Fruit fly (Drosophila melanogaster) whole organism, embryonic: ENCODE data around the gene Prosalpha6T.
A peak's percentile ranks its signal among the peaks of the same experiment; 100 is the strongest.

Experiments
- ATbp ChIP-seq: fragments of 200-800 bp; sonication (Bioruptor generic); optimal IDR thresholded peaks from 2 replicates; lab custom pipeline; 2017; ENCODE audit warnings: missing biosample characterization, mild to moderate bottlenecking, missing genetic modification characterization, missing genetic modification reagents
- Abd-B ChIP-seq: fragments of 200-800 bp; sonication (Bioruptor generic); optimal IDR thresholded peaks from 2 replicates; lab custom pipeline; 2018; ENCODE audit warnings: missing biosample characterization, mild to moderate bottlenecking, missing genetic modification characterization, moderate library complexity
- B-H2 ChIP-seq: fragments of 200-800 bp; sonication (Bioruptor generic); optimal IDR thresholded peaks from 2 replicates; lab custom pipeline; 2018; ENCODE audit warnings: missing biosample characterization, mild to moderate bottlenecking, missing genetic modification characterization
- CG10147 ChIP-seq: fragments of 200-800 bp; sonication (Bioruptor generic); optimal IDR thresholded peaks from 2 replicates; lab custom pipeline; 2019; ENCODE audit warnings: missing biosample characterization, mild to moderate bottlenecking, missing genetic modification characterization, moderate library complexity
- CG11504 ChIP-seq: fragments of 200-800 bp; sonication (Bioruptor generic); optimal IDR thresholded peaks from 3 replicates; lab custom pipeline; 2019; ENCODE audit warnings: missing biosample characterization, mild to moderate bottlenecking, missing genetic modification characterization, moderate library complexity
- CG12942 ChIP-seq: fragments of 200-800 bp; sonication (Bioruptor generic); optimal IDR thresholded peaks from 3 replicates; lab custom pipeline; 2016; ENCODE audit warnings: missing biosample characterization, missing genetic modification characterization
- CG13287 ChIP-seq: fragments of 200-800 bp; sonication (Bioruptor generic); IDR thresholded peaks from 2 replicates; pipeline ENCODE4 v1.3.6; 2022; ENCODE audit warnings: missing biosample characterization, missing genetic modification characterization; ENCODE audit not compliant: partially characterized antibody
- CG14965 ChIP-seq: fragments of 200-800 bp; sonication (Bioruptor generic); optimal IDR thresholded peaks from 2 replicates; lab custom pipeline; 2016; ENCODE audit warnings: missing biosample characterization, missing genetic modification characterization, borderline replicate concordance
- CG17361 ChIP-seq: fragments of 200-800 bp; sonication (Bioruptor generic); IDR thresholded peaks from 3 replicates; pipeline ENCODE4 v1.3.6; 2022; ENCODE audit warnings: missing biosample characterization, missing genetic modification characterization
- CG1832 ChIP-seq: fragments of 200-800 bp; sonication (Bioruptor generic); optimal IDR thresholded peaks from 2 replicates; lab custom pipeline; 2017; ENCODE audit warnings: missing biosample characterization, mild to moderate bottlenecking, missing genetic modification characterization, inconsistent platforms
- CG3163 ChIP-seq: fragments of 200-800 bp; sonication (Bioruptor generic); optimal IDR thresholded peaks from 3 replicates; lab custom pipeline; 2016; ENCODE audit warnings: missing biosample characterization, missing genetic modification characterization
- CG32532 ChIP-seq: fragments of 200-800 bp; sonication (Bioruptor generic); IDR thresholded peaks from 2 replicates; pipeline ENCODE4 v1.3.6; 2022; ENCODE audit warnings: missing biosample characterization, missing genetic modification characterization
- CG33213 ChIP-seq: fragments of 200-800 bp; sonication (Bioruptor generic); optimal IDR thresholded peaks from 3 replicates; lab custom pipeline; 2016; ENCODE audit warnings: missing biosample characterization, missing genetic modification characterization
- CG34224 ChIP-seq: fragments of 200-800 bp; sonication (Bioruptor generic); IDR thresholded peaks from 3 replicates; pipeline ENCODE4 v1.3.6; 2022; ENCODE audit warnings: missing biosample characterization, missing genetic modification characterization; ENCODE audit not compliant: partially characterized antibody
- CG34376 ChIP-seq: fragments of 200-800 bp; sonication (Bioruptor generic); optimal IDR thresholded peaks from 2 replicates; lab custom pipeline; 2018; ENCODE audit warnings: missing biosample characterization, mild to moderate bottlenecking, missing genetic modification characterization
- CG34422 ChIP-seq: fragments of 200-800 bp; sonication (Bioruptor generic); IDR thresholded peaks from 3 replicates; pipeline ENCODE4 v1.3.6; 2022; ENCODE audit warnings: missing biosample characterization, missing genetic modification characterization
- CG3726 ChIP-seq: fragments of 200-800 bp; sonication (Bioruptor generic); IDR thresholded peaks from 3 replicates; pipeline ENCODE4, ENCODE4 v1.3.6; 2022; ENCODE audit warnings: missing biosample characterization, missing genetic modification characterization
- CG4617 ChIP-seq: fragments of 200-800 bp; sonication (Bioruptor generic); optimal IDR thresholded peaks from 3 replicates; lab custom pipeline; 2016; ENCODE audit warnings: missing biosample characterization, missing genetic modification characterization, borderline replicate concordance
- CG7357 ChIP-seq: fragments of 200-800 bp; sonication (Bioruptor generic); IDR thresholded peaks from 3 replicates; pipeline ENCODE4 v1.3.6; 2022; ENCODE audit warnings: missing biosample characterization, missing genetic modification characterization
- CG9876 ChIP-seq: fragments of 200-800 bp; sonication (Bioruptor generic); optimal IDR thresholded peaks from 2 replicates; lab custom pipeline; 2016; ENCODE audit warnings: missing biosample characterization, missing genetic modification characterization
- CTCF ChIP-seq: fragments of 200-800 bp; sonication (Bioruptor generic); optimal IDR thresholded peaks from 2 replicates; lab custom pipeline; 2017; ENCODE audit warnings: missing biosample characterization, mild to moderate bottlenecking, missing genetic modification characterization, moderate library complexity
- Fer1 ChIP-seq: fragments of 200-800 bp; sonication (Bioruptor generic); optimal IDR thresholded peaks from 2 replicates; lab custom pipeline; 2017; ENCODE audit warnings: missing biosample characterization, mild to moderate bottlenecking, missing genetic modification characterization
- Hr78 ChIP-seq, 2 experiments: fragments of 200-800 bp in 1 of 2; fragments of >200 bp in 1 of 2; sonication (Bioruptor generic) in 1 of 2; optimal IDR thresholded peaks; 2 replicates each; lab custom pipeline; 2017 to 2019; ENCODE audit warnings: missing biosample characterization in 2 of 2, missing genetic modification characterization in 2 of 2, mild to moderate bottlenecking in 1 of 2, moderate library complexity in 1 of 2
- Lim3 ChIP-seq: fragments of 200-800 bp; sonication (Bioruptor generic); IDR thresholded peaks from 2 replicates; pipeline ENCODE4 v1.3.6; 2022; ENCODE audit warnings: missing biosample characterization, missing genetic modification characterization
- Med ChIP-seq: fragments of 200-800 bp; sonication (Bioruptor generic); peaks from one replicate; lab custom pipeline; 2016; ENCODE audit warnings: missing biosample characterization, missing genetic modification characterization, mild to moderate bottlenecking, inconsistent platforms, moderate library complexity
- Sry-δ ChIP-seq: fragments of 200-800 bp; sonication (Bioruptor generic); optimal IDR thresholded peaks from 2 replicates; lab custom pipeline; 2016; ENCODE audit warnings: missing biosample characterization, missing genetic modification characterization
- Ssrp ChIP-seq: fragments of 200-800 bp; sonication (Bioruptor generic); optimal IDR thresholded peaks from 2 replicates; lab custom pipeline; 2018; ENCODE audit warnings: missing biosample characterization, mild to moderate bottlenecking, missing genetic modification characterization, moderate library complexity
- YL-1 ChIP-seq: fragments of 200-800 bp; sonication (Bioruptor generic); optimal IDR thresholded peaks from 3 replicates; lab custom pipeline; 2017; ENCODE audit warnings: missing biosample characterization, mild to moderate bottlenecking, missing genetic modification characterization
- az2 ChIP-seq: fragments of 200-800 bp; sonication (Bioruptor generic); optimal IDR thresholded peaks from 3 replicates; lab custom pipeline; 2016; ENCODE audit warnings: missing biosample characterization, missing genetic modification characterization
- caup ChIP-seq: fragments of 200-800 bp; sonication (Bioruptor generic); optimal IDR thresholded peaks from 3 replicates; lab custom pipeline; 2017; ENCODE audit warnings: missing biosample characterization, mild to moderate bottlenecking, missing genetic modification characterization, moderate library complexity; ENCODE audit not compliant: severe bottlenecking
- crp ChIP-seq, 2 experiments: fragments of 200-800 bp; sonication (Bioruptor generic); optimal IDR thresholded peaks; 2 replicates in 1 of 2; 3 replicates in 1 of 2; lab custom pipeline; 2017; ENCODE audit warnings: missing biosample characterization in 2 of 2, missing genetic modification characterization in 2 of 2, mild to moderate bottlenecking in 1 of 2, moderate library complexity in 1 of 2
- danr ChIP-seq: fragments of 200-800 bp; sonication (Bioruptor generic); IDR thresholded peaks from 2 replicates; pipeline ENCODE4 v1.3.6; 2022; ENCODE audit warnings: missing biosample characterization, missing genetic modification characterization
- dimm ChIP-seq: fragments of 200-800 bp; sonication (Bioruptor generic); IDR thresholded peaks from 2 replicates; pipeline ENCODE4 v1.3.6; 2022; ENCODE audit warnings: missing biosample characterization, missing genetic modification characterization
- disco-r ChIP-seq: fragments of 200-800 bp; sonication (Bioruptor generic); optimal IDR thresholded peaks from 2 replicates; lab custom pipeline; 2016; ENCODE audit warnings: missing biosample characterization, missing genetic modification characterization
- emc ChIP-seq: fragments of 200-800 bp; sonication (Bioruptor generic); optimal IDR thresholded peaks from 2 replicates; lab custom pipeline; 2016; ENCODE audit warnings: missing biosample characterization, missing genetic modification characterization
- ewg ChIP-seq: fragments of 200-800 bp; sonication (Bioruptor generic); optimal IDR thresholded peaks from 3 replicates; lab custom pipeline; 2017; ENCODE audit warnings: mild to moderate bottlenecking, missing biosample characterization, missing genetic modification reagents, missing genetic modification characterization
- fd3F ChIP-seq: fragments of 200-800 bp; sonication (Bioruptor generic); optimal IDR thresholded peaks from 2 replicates; lab custom pipeline; 2018; ENCODE audit warnings: missing biosample characterization, mild to moderate bottlenecking, missing genetic modification characterization, moderate library complexity
- gfzf ChIP-seq: fragments of 200-800 bp; sonication (Bioruptor generic); optimal IDR thresholded peaks from 2 replicates; lab custom pipeline; 2016; ENCODE audit warnings: missing biosample characterization, mild to moderate bottlenecking, missing genetic modification characterization, moderate library complexity
- gsb-n ChIP-seq: fragments of 200-800 bp; sonication (Bioruptor generic); optimal IDR thresholded peaks from 3 replicates; lab custom pipeline; 2018; ENCODE audit warnings: missing biosample characterization, mild to moderate bottlenecking, missing genetic modification characterization
- lilli ChIP-seq: fragments of 200-800 bp; sonication (Bioruptor generic); optimal IDR thresholded peaks from 3 replicates; lab custom pipeline; 2016; ENCODE audit warnings: missing biosample characterization, missing genetic modification characterization
- odd ChIP-seq: fragments of 200-800 bp; sonication (Bioruptor generic); optimal IDR thresholded peaks from 2 replicates; lab custom pipeline; 2017; ENCODE audit warnings: missing biosample characterization, mild to moderate bottlenecking, missing genetic modification characterization
- p53 ChIP-seq: fragments of 200-800 bp; sonication (Bioruptor generic); optimal IDR thresholded peaks from 2 replicates; lab custom pipeline; 2016; ENCODE audit warnings: missing biosample characterization, missing genetic modification characterization
- pzg ChIP-seq: fragments of 200-800 bp; sonication (Bioruptor generic); optimal IDR thresholded peaks from 3 replicates; lab custom pipeline; 2018; ENCODE audit warnings: missing biosample characterization, mild to moderate bottlenecking, missing genetic modification characterization, moderate library complexity
- ranshi ChIP-seq: fragments of 200-800 bp; sonication (Bioruptor generic); IDR thresholded peaks from 2 replicates; pipeline ENCODE4 v1.3.6; 2022; ENCODE audit warnings: missing biosample characterization, missing genetic modification characterization
- row ChIP-seq: fragments of 200-800 bp; sonication (Bioruptor generic); IDR thresholded peaks from 3 replicates; pipeline ENCODE4 v1.3.6; 2022; ENCODE audit warnings: missing biosample characterization, missing genetic modification characterization
- so ChIP-seq: fragments of 200-800 bp; sonication (Bioruptor generic); IDR thresholded peaks from 3 replicates; pipeline ENCODE4 v1.3.6; 2022; ENCODE audit warnings: missing biosample characterization, missing genetic modification characterization
- trh ChIP-seq: fragments of 200-800 bp; sonication (Bioruptor generic); optimal IDR thresholded peaks from 2 replicates; lab custom pipeline; 2016; ENCODE audit warnings: missing biosample characterization, missing genetic modification characterization
- zen ChIP-seq: fragments of 200-800 bp; sonication (Bioruptor generic); optimal IDR thresholded peaks from 3 replicates; lab custom pipeline; 2018; ENCODE audit warnings: missing biosample characterization, mild to moderate bottlenecking, missing genetic modification characterization, moderate library complexity

Gene Prosalpha6T

dm6 chr2L:13182415-13182814, 49.4 kb upstream of the Prosalpha6T start, which contains the start of gene Mgat3 (continued):
- TF ChIP-seq CG10147 (GFP tag; lab: Kevin White, UChicago): no peak
- no peak for TF ChIP-seq p53
- peak; percentile 35 for TF ChIP-seq YL-1 (GFP tag; lab: Kevin White, UChicago)
- TF ChIP-seq Sry-δ (GFP tag; lab: Kevin White, UChicago): no peak
- no peak for TF ChIP-seq ATbp (GFP tag; lab: Kevin White, UChicago)
- TF ChIP-seq CG34224: peak; percentile 48; the same call in 2 of the 3 replicates
- TF ChIP-seq az2 (GFP tag; lab: Kevin White, UChicago): no peak
- TF ChIP-seq CG14965 (GFP tag; lab: Kevin White, UChicago): no peak
- peak; percentile 28 for TF ChIP-seq gfzf
- no peak; the same call in 2 of the 3 replicates for TF ChIP-seq CG34422
- peak; percentile 34 for TF ChIP-seq pzg (GFP tag; lab: Kevin White, UChicago)
- TF ChIP-seq CG33213 (GFP tag; lab: Kevin White, UChicago): no peak
- no peak for TF ChIP-seq lilli (GFP tag; lab: Kevin White, UChicago)
- TF ChIP-seq dimm: no peak

- TF ChIP-seq trh (GFP tag; lab: Kevin White, UChicago) (no peak), Med (peak; percentile 20)
Observed at dm6 chr2L:13183150-13183549, 48.7 kb upstream of the Prosalpha6T start, which contains the start of gene Rsph1. Rsph1 (plus strand) TSS chr2L:13183450.

dm6 chr2L:13190534-13190933, 41.3 kb upstream of the Prosalpha6T start:
- TF ChIP-seq Hr78 (GFP tag; optimal IDR thresholded peaks at IDR 0.05; lab: Kevin White, UChicago) (no peak), emc (no peak), ranshi (no peak), danr (GFP tag; lab: Robert Waterston, UW) (no peak), CG4617 (GFP tag; lab: Kevin White, UChicago) (no peak), Ssrp (tag; lab: Kevin White, UChicago) (no peak), CG1832 (no peak), CG34376 (peak; percentile 91), CG9876 (GFP tag; lab: Kevin White, UChicago) (no peak), ewg (GFP tag; lab: Kevin White, UChicago) (no peak), CG7357 (no peak), gsb-n (tag; lab: Kevin White, UChicago) (no peak), Fer1 (GFP tag; lab: Kevin White, UChicago) (peak; percentile 25), crp (GFP tag; optimal IDR thresholded peaks at IDR 0.05; lab: Kevin White, UChicago) (peak in 1 of 2 experiments; percentile 34), CG32532 (no peak; the same call in 1 of the 2 replicates), fd3F (GFP tag; lab: Kevin White, UChicago) (no peak), CG34224 (no peak), CTCF (GFP tag; lab: Kevin White, UChicago) (no peak), B-H2 (GFP tag; lab: Kevin White, UChicago) (no peak), CG3163 (no peak), CG11504 (tag; lab: Kevin White, UChicago) (no peak), Lim3 (GFP tag; lab: Robert Waterston, UW) (no peak), row (no peak), CG3726 (GFP tag; lab: Robert Waterston, UW) (no peak), caup (no peak), CG12942 (GFP tag; lab: Kevin White, UChicago) (no peak), odd (GFP tag; lab: Kevin White, UChicago) (no peak), CG13287 (GFP tag; lab: Robert Waterston, UW) (no peak), CG17361 (GFP tag; lab: Robert Waterston, UW) (no peak), disco-r (no peak), so (0 out of 3 replicates have a peak, but pooled peaks have one; percentile 10), zen (no peak), Abd-B (GFP tag; lab: Kevin White, UChicago) (no peak)
